Worm (Caenorhabditis elegans): ENCODE measurements around the gene coq-2.

The coq-2 gene

ce11 chrIII:6969781-6970342 is 34.1 kb downstream of the coq-2 start (continued):
- TF ChIP-seq lin-15B (tag; optimal IDR thresholded peaks at IDR 0.05) = no peak
- no peak for TF ChIP-seq xbp-1 (tag; optimal IDR thresholded peaks at IDR 0.05)
- no peak for TF ChIP-seq snpc-4 (tag; optimal IDR thresholded peaks at IDR 0.05)
- peak; percentile 2 for TF ChIP-seq rnt-1 (tag; optimal IDR thresholded peaks at IDR 0.05)

- TF ChIP-seq mdl-1 (tag; optimal IDR thresholded peaks at IDR 0.05) (no peak), F16B12.6 (tag; optimal IDR thresholded peaks at IDR 0.05) (no peak), nhr-76 (tag; optimal IDR thresholded peaks at IDR 0.05) (no peak), blmp-1 (tag; optimal IDR thresholded peaks at IDR 0.05) (no peak), rnt-1 (tag; optimal IDR thresholded peaks at IDR 0.05) (peak; percentile 8), vab-15 (tag; optimal IDR thresholded peaks at IDR 0.05) (no peak), sptf-1 (tag; optimal IDR thresholded peaks at IDR 0.05) (no peak)
Observed at ce11 chrIII:6970744-6971143, 35.0 kb downstream of the coq-2 start.

- TF ChIP-seq lin-15B (tag; optimal IDR thresholded peaks at IDR 0.05) (peak; percentile 96), ceh-8 (GFP tag; optimal IDR thresholded peaks at IDR 0.05) (peak; percentile 95), tbx-2 (tag; optimal IDR thresholded peaks at IDR 0.05) (peak; percentile 97), lsy-2 (tag; optimal IDR thresholded peaks at IDR 0.05) (peak; percentile 99 to 100), ceh-82 (tag; optimal IDR thresholded peaks at IDR 0.05) (peak; percentile 94 to 98 (median 96)), mab-9 (GFP tag; IDR thresholded peaks at IDR 0.05) (peak; percentile 80), tlp-1 (tag; optimal IDR thresholded peaks at IDR 0.05) (no peak), dpl-1 (GFP tag; optimal IDR thresholded peaks at IDR 0.05) (peak; percentile 96 to 98 (median 97)), unc-86 (tag; optimal IDR thresholded peaks at IDR 0.05) (peak; percentile 93), F16B12.6 (tag; optimal IDR thresholded peaks at IDR 0.05) (peak; percentile 77), rnt-1 (tag; optimal IDR thresholded peaks at IDR 0.05) (peak; percentile 96), C34B4.2 (tag; optimal IDR thresholded peaks at IDR 0.05) (peak; percentile 0), nhr-12 (tag; optimal IDR thresholded peaks at IDR 0.05) (no peak), blmp-1 (tag; optimal IDR thresholded peaks at IDR 0.05) (peak; percentile 92), ceh-63 (GFP tag; optimal IDR thresholded peaks at IDR 0.05) (peak; percentile 11), dsc-1 (tag; optimal IDR thresholded peaks at IDR 0.05) (peak; percentile 98), nhr-85 (tag) (peak; percentile 98), nhr-76 (tag; optimal IDR thresholded peaks at IDR 0.05) (no peak), unc-62 (GFP tag; optimal IDR thresholded peaks at IDR 0.05) (peak; percentile 53), nhr-11 (tag; optimal IDR thresholded peaks at IDR 0.05) (peak; percentile 90), fkh-4 (tag; optimal IDR thresholded peaks at IDR 0.05; ENCODE audit: borderline replicate concordance) (peak; percentile 27), skn-1 (tag; optimal IDR thresholded peaks at IDR 0.05) (peak; percentile 98), grh-1 (GFP tag; IDR thresholded peaks at IDR 0.05) (peak; percentile 92), nhr-77 (tag; optimal IDR thresholded peaks at IDR 0.05) (peak; percentile 96), sptf-1 (tag; optimal IDR thresholded peaks at IDR 0.05) (no peak), ama-1 (optimal IDR thresholded peaks at IDR 0.05) (peak; percentile 82), C04F5.9 (tag; optimal IDR thresholded peaks at IDR 0.05) (peak; percentile 99), irx-1 (tag; optimal IDR thresholded peaks at IDR 0.05) (peak; percentile 91), hlh-17 (GFP tag; optimal IDR thresholded peaks at IDR 0.05; ENCODE audit: borderline replicate concordance) (no peak), snpc-4 (tag; optimal IDR thresholded peaks at IDR 0.05) (peak; percentile 92), vab-15 (tag; optimal IDR thresholded peaks at IDR 0.05) (peak; percentile 81), mep-1 (tag; optimal IDR thresholded peaks at IDR 0.05) (peak; percentile 99), isw-1 (GFP tag; IDR thresholded peaks at IDR 0.05) (peak; percentile 98), aha-1 (tag; optimal IDR thresholded peaks at IDR 0.05) (peak; percentile 82), fkh-8 (tag; optimal IDR thresholded peaks at IDR 0.05) (peak; percentile 98), ets-5 (GFP tag; IDR thresholded peaks at IDR 0.05) (no peak), pax-3 (tag; optimal IDR thresholded peaks at IDR 0.05) (peak; percentile 94), snu-23 (GFP tag; optimal IDR thresholded peaks at IDR 0.05) (peak; percentile 99), egl-27 (tag; optimal IDR thresholded peaks at IDR 0.05) (peak in 1 of 2 experiments; percentile 5), nhr-19 (GFP tag; conservative IDR thresholded peaks at IDR 0.05) (peak; percentile 98), unc-130 (tag; optimal IDR thresholded peaks at IDR 0.05) (peak; percentile 95), xbp-1 (tag; optimal IDR thresholded peaks at IDR 0.05) (peak; percentile 97), C16A3.4 (tag; optimal IDR thresholded peaks at IDR 0.05) (peak; percentile 99), nhr-237 (tag; optimal IDR thresholded peaks at IDR 0.05) (peak; percentile 97), sup-37 (GFP tag; optimal IDR thresholded peaks at IDR 0.05) (peak; percentile 54)
Observed at ce11 chrIII:6971662-6972284, 36.0 kb downstream of the coq-2 start, which contains the start of the genes eef-1A.1 and rfc-4. eef-1A.1 (minus strand) TSS chrIII:6971712. rfc-4 (plus strand) TSS chrIII:6972253.

Data from whole organism, L1 larva.